Fruit fly (Drosophila melanogaster) whole organism, embryonic: ENCODE results near the gene CG3815.

ENCODE experiments used
- Asciz ChIP-seq: fragments of 200-800 bp; sonication (Bioruptor generic); optimal IDR thresholded peaks from 2 replicates; lab custom pipeline; 2017; ENCODE audit warnings: missing biosample characterization, mild to moderate bottlenecking, missing genetic modification characterization, missing genetic modification reagents
- Atf-2 ChIP-seq: fragments of 200-800 bp; sonication (Bioruptor generic); optimal IDR thresholded peaks from 2 replicates; lab custom pipeline; 2016; ENCODE audit warnings: missing biosample characterization, missing genetic modification characterization
- ERR ChIP-seq: fragments of 200-800 bp; sonication (Bioruptor generic); optimal IDR thresholded peaks from 2 replicates; lab custom pipeline; 2016; ENCODE audit warnings: missing biosample characterization, missing genetic modification characterization
- HmgD ChIP-seq: fragments of 200-800 bp; sonication (Bioruptor generic); optimal IDR thresholded peaks from 3 replicates; lab custom pipeline; 2016; ENCODE audit warnings: missing biosample characterization, missing genetic modification characterization
- Lpt ChIP-seq: fragments of >200 bp; optimal IDR thresholded peaks from 2 replicates; lab custom pipeline; 2018; ENCODE audit warnings: missing biosample characterization, missing genetic modification characterization
- ash1 ChIP-seq: fragments of 200-800 bp; sonication (Bioruptor generic); optimal IDR thresholded peaks from 2 replicates; lab custom pipeline; 2018; ENCODE audit warnings: missing biosample characterization, mild to moderate bottlenecking, missing genetic modification characterization
- org-1 ChIP-seq: fragments of 200-800 bp; sonication (Bioruptor generic); optimal IDR thresholded peaks from 2 replicates; lab custom pipeline; 2017; ENCODE audit warnings: missing biosample characterization, missing genetic modification characterization
- pan ChIP-seq, 4 experiments: fragments of >200 bp in 3 of 4; fragments of 200-800 bp in 1 of 4; sonication (Bioruptor generic) in 1 of 4; optimal IDR thresholded peaks in 3 of 4; IDR thresholded peaks in 1 of 4; 2 replicates each; pipeline versions ENCODE4 v1.3.6 to Lab custom; 2017 to 2022; ENCODE audit warnings: missing biosample characterization in 2 of 4, missing genetic modification characterization in 2 of 4, mixed read lengths in 1 of 4

- TF ChIP-seq HmgD (GFP tag; lab: Kevin White, UChicago) (no peak), org-1 (GFP tag; lab: Kevin White, UChicago) (no peak), Asciz (GFP tag; lab: Kevin White, UChicago) (no peak), ash1 (GFP tag; lab: Kevin White, UChicago) (no peak), ERR (GFP tag; lab: Kevin White, UChicago) (no peak), Lpt (GFP tag; lab: Kevin White, UChicago) (no peak), pan (optimal IDR thresholded peaks at IDR 0.05; lab: Kevin White, UChicago) (no peak), pan (GFP tag; optimal IDR thresholded peaks at IDR 0.05 in 1 of 2, IDR thresholded peaks at IDR 0.05 in 1 of 2) (no peak), Atf-2 (GFP tag; lab: Kevin White, UChicago) (no peak)
Observed at dm6 chrX:6304203-6304602, 9.0 kb downstream of the CG3815 start.
